Worm (Caenorhabditis elegans): ENCODE results near the gene ZK84.1.

Gene ZK84.1

ce11 chrII:6020353-6020752 is at the start of gene ZK84.1:
TSS of gene ZK84.1 (plus strand) at chrII:6020653.
- TF ChIP-seq pha-2 (tag; optimal IDR thresholded peaks at IDR 0.05), result no peak
- no peak for TF ChIP-seq lin-11 (tag; optimal IDR thresholded peaks at IDR 0.05)
- no peak for TF ChIP-seq sox-4 (tag; optimal IDR thresholded peaks at IDR 0.05)
- TF ChIP-seq hlh-15 (tag; optimal IDR thresholded peaks at IDR 0.05), result no peak
- no peak for TF ChIP-seq nhr-232 (tag; optimal IDR thresholded peaks at IDR 0.05)
- no peak for TF ChIP-seq ama-1 (optimal IDR thresholded peaks at IDR 0.05)
- no peak for TF ChIP-seq elt-4 (tag; optimal IDR thresholded peaks at IDR 0.05)
- TF ChIP-seq C38D4.7 (GFP tag; optimal IDR thresholded peaks at IDR 0.05), result no peak
- no peak for TF ChIP-seq mec-3 (tag; optimal IDR thresholded peaks at IDR 0.05; ENCODE audit: borderline replicate concordance)
- TF ChIP-seq ceh-19 (GFP tag; optimal IDR thresholded peaks at IDR 0.05), result no peak
- TF ChIP-seq ceh-30 (tag; optimal IDR thresholded peaks at IDR 0.05), result no peak
- TF ChIP-seq fax-1 (tag; optimal IDR thresholded peaks at IDR 0.05), result no peak
- TF ChIP-seq ttx-3 (tag; optimal IDR thresholded peaks at IDR 0.05), result no peak

- TF ChIP-seq hlh-13 (GFP tag; optimal IDR thresholded peaks at IDR 0.05) (no peak), nhr-11 (tag; optimal IDR thresholded peaks at IDR 0.05) (no peak), unc-55 (GFP tag; optimal IDR thresholded peaks at IDR 0.05) (no peak), fax-1 (tag; optimal IDR thresholded peaks at IDR 0.05) (no peak), dmd-4 (tag; optimal IDR thresholded peaks at IDR 0.05; ENCODE audit: borderline replicate concordance) (no peak)
Measured at ce11 chrII:5974878-5975277, 45.6 kb upstream of the ZK84.1 start, which contains the start of gene B0034.5. TSS of gene B0034.5 (minus strand) at chrII:5974978.

ce11 chrII:5988224-5988623 is 32.2 kb upstream of the ZK84.1 start, which contains the start of gene ins-2:
TSS of gene ins-2 (plus strand) at chrII:5988524.
- TF ChIP-seq F13H6.1 (tag; optimal IDR thresholded peaks at IDR 0.05) (no peak), unc-86 (tag; optimal IDR thresholded peaks at IDR 0.05) (no peak), unc-55 (GFP tag; optimal IDR thresholded peaks at IDR 0.05) (no peak)

- TF ChIP-seq mec-3 (tag; optimal IDR thresholded peaks at IDR 0.05; ENCODE audit: borderline replicate concordance) (no peak), gmeb-2 (tag; optimal IDR thresholded peaks at IDR 0.05) (no peak), ets-4 (tag; optimal IDR thresholded peaks at IDR 0.05) (no peak), ceh-31 (tag; optimal IDR thresholded peaks at IDR 0.05) (no peak), zip-5 (tag; optimal IDR thresholded peaks at IDR 0.05) (no peak), tbx-7 (tag; optimal IDR thresholded peaks at IDR 0.05) (no peak), K02D7.2 (tag; optimal IDR thresholded peaks at IDR 0.05) (no peak), hlh-15 (tag; optimal IDR thresholded peaks at IDR 0.05) (no peak), nfya-1 (tag; optimal IDR thresholded peaks at IDR 0.05) (no peak), nhr-11 (tag; optimal IDR thresholded peaks at IDR 0.05) (no peak), pqm-1 (tag; optimal IDR thresholded peaks at IDR 0.05) (no peak), pha-2 (tag; optimal IDR thresholded peaks at IDR 0.05) (no peak), odd-2 (tag; optimal IDR thresholded peaks at IDR 0.05) (no peak), ceh-9 (tag; optimal IDR thresholded peaks at IDR 0.05) (no peak), hlh-8 (tag; optimal IDR thresholded peaks at IDR 0.05) (no peak), ref-2 (tag; optimal IDR thresholded peaks at IDR 0.05) (no peak), npax-4 (tag; optimal IDR thresholded peaks at IDR 0.05) (no peak)
Measured at ce11 chrII:5990668-5991067, 29.8 kb upstream of the ZK84.1 start, which contains the start of gene ins-3. TSS of gene ins-3 (minus strand) at chrII:5990768.

- TF ChIP-seq hlh-8 (tag; optimal IDR thresholded peaks at IDR 0.05) (no peak), ceh-48 (tag; optimal IDR thresholded peaks at IDR 0.05) (no peak), dmd-4 (tag; optimal IDR thresholded peaks at IDR 0.05; ENCODE audit: borderline replicate concordance) (no peak), ets-4 (tag; optimal IDR thresholded peaks at IDR 0.05) (no peak), fax-1 (tag; optimal IDR thresholded peaks at IDR 0.05) (no peak), elt-4 (tag; optimal IDR thresholded peaks at IDR 0.05) (no peak), odd-2 (tag; optimal IDR thresholded peaks at IDR 0.05) (no peak)
Measured at ce11 chrII:5996066-5996465, 24.4 kb upstream of the ZK84.1 start, which contains the start of gene ins-4. TSS of gene ins-4 (plus strand) at chrII:5996366.

ce11 chrII:5997257-5997656 is 23.2 kb upstream of the ZK84.1 start, which contains the start of gene ins-5:
TSS of gene ins-5 (plus strand) at chrII:5997557.
- TF ChIP-seq fkh-6 (tag; optimal IDR thresholded peaks at IDR 0.05) (no peak), elt-2 (tag; optimal IDR thresholded peaks at IDR 0.05) (no peak), fkh-10 (GFP tag; optimal IDR thresholded peaks at IDR 0.05) (no peak), ceh-24 (tag; optimal IDR thresholded peaks at IDR 0.05) (no peak), nfya-1 (tag; optimal IDR thresholded peaks at IDR 0.05) (no peak), ets-4 (tag; optimal IDR thresholded peaks at IDR 0.05) (no peak), pat-9 (tag; optimal IDR thresholded peaks at IDR 0.05) (no peak), pha-2 (tag; optimal IDR thresholded peaks at IDR 0.05) (no peak)

All from whole organism, late embryonic.